Fruit fly (Drosophila melanogaster) Kc167 (cell line): Measurements from ENCODE around the gene CG11590.

Experiments used
- Myc ChIP-seq: fragments of >200 bp; optimal IDR thresholded peaks from 2 replicates; lab custom pipeline; 2017; ENCODE audit warnings: missing external identifiers
- h ChIP-seq: fragments of >200 bp; optimal IDR thresholded peaks from 3 replicates; lab custom pipeline; 2018; ENCODE audit warnings: missing external identifiers
- insv ChIP-seq: fragments of >200 bp; optimal IDR thresholded peaks from 3 replicates; lab custom pipeline; 2018; ENCODE audit warnings: missing external identifiers
- psq ChIP-seq: fragments of >200 bp; optimal IDR thresholded peaks from 2 replicates; lab custom pipeline; 2017; ENCODE audit warnings: missing external identifiers
- ttk ChIP-seq: sonication (Bioruptor generic); optimal IDR thresholded peaks from 2 replicates; lab custom pipeline; 2017; ENCODE audit warnings: missing external identifiers

DNA sequence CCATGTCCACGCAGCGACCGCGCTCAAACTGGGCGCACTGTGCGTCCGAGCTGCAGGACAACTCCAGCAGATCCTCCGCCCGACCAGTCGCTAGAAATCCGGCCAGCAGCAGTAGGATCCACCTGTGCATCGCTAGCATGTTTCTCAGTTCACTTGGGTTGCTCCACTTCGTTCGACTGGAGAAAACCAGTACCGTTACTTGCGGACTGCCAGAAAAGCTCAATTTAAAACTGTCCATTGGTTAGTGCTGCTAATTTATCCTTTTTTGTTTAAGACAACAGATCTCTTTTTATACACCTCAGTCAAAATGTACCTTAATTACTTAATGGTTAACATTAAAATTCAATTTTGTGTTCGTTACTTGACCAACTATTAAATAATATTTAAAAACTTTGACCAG is 25.7 kb downstream of the CG11590 start, which contains the start of gene CG11674:
- TF ChIP-seq h (lab: Kevin White, UChicago) (no peak), Myc (no peak), ttk (lab: Kevin White, UChicago) (no peak), insv (no peak), psq (no peak)
